Fruit fly (Drosophila melanogaster): Measurements from ENCODE around the gene CG32817.

Gene CG32817

dm6 chrX:525610-526009 lies 46.7 kb downstream of the CG32817 start:
- TF ChIP-seq CG32264 (GFP tag; optimal IDR thresholded peaks at IDR 0.05) (no peak), CrebA (GFP tag; optimal IDR thresholded peaks at IDR 0.05; ENCODE audit: borderline replicate concordance) (no peak), Rel (GFP tag; optimal IDR thresholded peaks at IDR 0.05) (no peak), Rel (tag; optimal IDR thresholded peaks at IDR 0.05) (no peak)

- TF ChIP-seq sv (GFP tag; optimal IDR thresholded peaks at IDR 0.05) (peak; percentile 51), rgr (GFP tag; optimal IDR thresholded peaks at IDR 0.05) (no peak)
Measured at dm6 chrX:526479-527071, 47.7 kb downstream of the CG32817 start.
